Worm (Caenorhabditis elegans) whole organism, early embryonic: ENCODE data around the gene him-4.

Source experiments
- B0310.2 ChIP-seq: sonication (generic microtip); optimal IDR thresholded peaks from 2 replicates; lab custom pipeline; 2016; ENCODE audit warnings: mild to moderate bottlenecking, missing genetic modification characterization, missing compliant biosample characterization
- F13C5.2 ChIP-seq: sonication (generic microtip); optimal IDR thresholded peaks from 2 replicates; lab custom pipeline; 2017; ENCODE audit warnings: mild to moderate bottlenecking, missing genetic modification characterization, inconsistent platforms, missing compliant biosample characterization
- aly-1 ChIP-seq: sonication (generic microtip); optimal IDR thresholded peaks from 2 replicates; lab custom pipeline; 2016; ENCODE audit warnings: missing genetic modification characterization, missing compliant biosample characterization
- ama-1 ChIP-seq: fragments of 150-350 bp; optimal IDR thresholded peaks from 2 replicates; lab custom pipeline; 2014
- ceh-13 ChIP-seq: fragments of 200-800 bp; sonication (Bioruptor generic); optimal IDR thresholded peaks from 2 replicates; lab custom pipeline; 2018; ENCODE audit warnings: mild to moderate bottlenecking, missing genetic modification characterization, missing compliant biosample characterization
- ceh-36 ChIP-seq: sonication (generic microtip); optimal IDR thresholded peaks from 2 replicates; lab custom pipeline; 2016; ENCODE audit warnings: missing genetic modification characterization, inconsistent platforms, missing compliant biosample characterization
- ets-7 ChIP-seq: sonication (generic microtip); optimal IDR thresholded peaks from 2 replicates; lab custom pipeline; 2016; ENCODE audit warnings: missing genotype, missing genetic modification characterization, missing compliant biosample characterization
- flt-1 ChIP-seq: fragments of 200-800 bp; sonication (Bioruptor generic); IDR thresholded peaks from 2 replicates; pipeline ENCODE4 v1.3.6; 2022; ENCODE audit warnings: missing genetic modification characterization, missing compliant biosample characterization
- hmbx-1 ChIP-seq: sonication (generic microtip); optimal IDR thresholded peaks from 2 replicates; lab custom pipeline; 2016; ENCODE audit warnings: mild to moderate bottlenecking, missing genetic modification characterization, missing compliant biosample characterization
- hmg-4 ChIP-seq: fragments of 200-800 bp; sonication (Bioruptor generic); optimal IDR thresholded peaks from 2 replicates; lab custom pipeline; 2018; ENCODE audit warnings: mild to moderate bottlenecking, missing genetic modification characterization, missing compliant biosample characterization
- hnd-1 ChIP-seq: sonication (generic microtip); optimal IDR thresholded peaks from 2 replicates; lab custom pipeline; 2016; ENCODE audit warnings: missing genetic modification characterization, missing compliant biosample characterization
- pes-1 ChIP-seq: fragments of 200-800 bp; sonication (Bioruptor generic); IDR thresholded peaks from 2 replicates; pipeline ENCODE4 v1.3.6; 2022; ENCODE audit warnings: missing genetic modification reagents, missing genetic modification characterization, missing compliant biosample characterization
- scrt-1 ChIP-seq: fragments of 200-800 bp; sonication (Bioruptor generic); IDR thresholded peaks from 2 replicates; pipeline ENCODE4 v1.3.6; 2022; ENCODE audit warnings: missing genetic modification characterization, missing compliant biosample characterization
- sea-1 ChIP-seq: fragments of 200-800 bp; sonication (Bioruptor generic); conservative IDR thresholded peaks from 2 replicates; pipeline ENCODE4 v1.3.6; 2022; ENCODE audit warnings: missing genetic modification characterization, missing compliant biosample characterization
- tbx-11 ChIP-seq: fragments of 200-800 bp; sonication (Bioruptor generic); IDR thresholded peaks from 2 replicates; pipeline ENCODE4 v1.3.6; 2022; ENCODE audit warnings: missing genetic modification characterization, missing compliant biosample characterization
- tbx-37 ChIP-seq: fragments of 200-800 bp; sonication (Bioruptor generic); conservative IDR thresholded peaks from 2 replicates; pipeline ENCODE4 v1.3.6; 2022; ENCODE audit warnings: missing genetic modification reagents, missing genetic modification characterization, missing compliant biosample characterization
- tra-4 ChIP-seq: sonication (generic microtip); optimal IDR thresholded peaks from 2 replicates; lab custom pipeline; 2017; ENCODE audit warnings: missing genetic modification characterization, missing compliant biosample characterization

Gene him-4

DNA sequence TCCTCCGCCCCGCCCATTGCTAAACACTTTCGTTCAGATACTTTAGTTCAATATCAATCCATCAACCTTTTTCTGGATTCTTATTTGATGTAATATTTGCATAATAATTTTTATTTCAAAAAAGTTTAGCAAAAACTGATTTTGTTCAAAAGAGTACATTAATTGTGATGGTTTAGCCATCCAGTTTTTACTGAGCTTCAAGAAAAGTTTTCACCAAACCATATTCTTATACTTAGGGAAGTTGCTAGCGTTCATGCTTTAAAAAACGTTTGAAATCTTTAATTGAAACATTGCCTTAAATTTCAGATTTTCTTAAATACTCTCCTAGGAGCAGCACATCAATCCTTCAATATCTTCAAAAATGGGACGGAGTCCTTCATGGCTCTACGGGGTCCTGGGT, at the start of gene him-4:
Gene him-4, plus strand, starts transcription at position 301 of the 400 bp plus-strand sequence.
- TF ChIP-seq tbx-37 (GFP tag; lab: Robert Waterston, UW) (no peak), aly-1 (tag; lab: Kevin White, UChicago) (no peak)

DNA sequence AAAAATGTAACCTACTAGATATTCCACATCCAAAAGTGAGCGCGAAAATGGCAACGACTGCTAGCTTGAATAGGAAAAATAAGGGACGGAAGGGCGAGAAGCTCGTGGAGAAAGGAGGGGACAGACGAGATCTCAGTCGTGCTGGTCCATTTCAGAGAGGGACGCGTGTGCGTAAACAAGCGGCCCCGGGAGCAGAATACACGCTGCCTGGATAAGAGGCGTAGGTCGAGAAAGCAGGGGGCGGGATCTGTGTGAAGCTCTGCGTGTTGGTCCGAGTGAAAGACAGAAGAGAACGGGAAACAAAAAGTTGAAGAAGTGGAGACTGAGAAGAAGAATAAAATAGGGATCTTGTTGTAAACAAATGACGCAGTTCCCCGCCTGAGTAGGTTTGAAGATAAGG, 48.8 kb upstream of the him-4 start, which contains the start of gene T14B1.1:
Gene T14B1.1, minus strand, starts transcription at position 170 of the 400 bp plus-strand sequence.
- TF ChIP-seq F13C5.2 (peak; percentile 1), aly-1 (tag; lab: Kevin White, UChicago) (no peak)

DNA sequence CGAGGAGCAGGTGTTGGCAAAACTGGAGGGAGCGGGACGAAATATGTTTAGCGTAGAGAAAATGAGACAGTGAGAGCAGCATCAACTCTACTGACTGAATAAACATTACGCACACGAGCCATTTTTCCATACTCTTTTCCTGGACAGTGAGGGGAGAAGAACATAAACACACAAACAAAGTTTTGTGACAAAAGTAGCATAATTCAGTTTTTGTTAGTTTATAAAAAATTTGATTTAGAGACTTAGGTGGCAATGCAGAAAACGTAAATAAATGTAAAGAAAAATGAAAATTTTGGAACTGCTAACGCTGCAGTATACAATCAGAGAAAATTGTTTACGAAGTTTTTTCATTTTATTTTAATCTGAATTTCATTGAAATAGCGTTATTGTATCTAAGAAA, 44.1 kb upstream of the him-4 start:
- TF ChIP-seq B0310.2 (tag; lab: Kevin White, UChicago) = no peak
- no peak for TF ChIP-seq pes-1 (GFP tag; lab: Robert Waterston, UW)
- no peak for TF ChIP-seq hmg-4 (GFP tag; lab: Kevin White, UChicago)
- no peak for TF ChIP-seq tra-4 (tag; lab: Kevin White, UChicago)
- TF ChIP-seq ceh-13 (GFP tag; lab: Kevin White, UChicago) = no peak
- TF ChIP-seq tbx-11 = no peak
- no peak for TF ChIP-seq ets-7 (tag; lab: Kevin White, UChicago)
- TF ChIP-seq aly-1 (tag; lab: Kevin White, UChicago) = no peak
- TF ChIP-seq tbx-37 (GFP tag; lab: Robert Waterston, UW) = no peak

DNA sequence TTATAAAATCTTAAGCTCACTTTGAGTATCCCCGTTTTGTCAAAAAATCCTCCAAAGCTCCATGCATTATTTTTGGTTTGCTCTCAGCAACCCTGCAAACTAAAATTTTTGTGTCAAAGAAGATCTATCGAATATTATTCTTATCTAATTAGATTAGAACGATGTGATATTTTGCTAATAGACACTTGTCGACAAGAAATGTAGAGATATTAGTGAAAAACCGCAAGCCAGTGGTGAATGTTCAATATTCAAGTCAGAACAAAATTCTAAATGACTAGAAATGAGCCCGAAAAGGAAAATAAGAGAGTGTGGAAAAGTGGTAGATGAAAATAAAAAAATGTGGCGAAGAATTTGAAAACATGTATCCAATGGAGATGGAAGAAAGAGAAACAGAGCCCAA, 42.6 kb upstream of the him-4 start, which contains the start of gene C43C3.4:
Gene C43C3.4, minus strand, starts transcription at position 101 of the 400 bp plus-strand sequence.
- TF ChIP-seq pes-1 (GFP tag; lab: Robert Waterston, UW) = no peak
- no peak for TF ChIP-seq hnd-1 (tag; lab: Kevin White, UChicago)
- no peak for TF ChIP-seq flt-1 (GFP tag; lab: Robert Waterston, UW)
- no peak for TF ChIP-seq ama-1 (lab: Kevin White, UChicago)
- no peak for TF ChIP-seq hmbx-1 (tag; lab: Kevin White, UChicago)
- no peak for TF ChIP-seq B0310.2 (tag; lab: Kevin White, UChicago)
- no peak for TF ChIP-seq tra-4 (tag; lab: Kevin White, UChicago)
- TF ChIP-seq ceh-13 (GFP tag; lab: Kevin White, UChicago) = no peak
- no peak for TF ChIP-seq tbx-37 (GFP tag; lab: Robert Waterston, UW)
- no peak for TF ChIP-seq aly-1 (tag; lab: Kevin White, UChicago)
- no peak for TF ChIP-seq F13C5.2
- TF ChIP-seq sea-1 = no peak
- TF ChIP-seq tbx-11 = no peak
- TF ChIP-seq ets-7 (tag; lab: Kevin White, UChicago) = no peak

DNA sequence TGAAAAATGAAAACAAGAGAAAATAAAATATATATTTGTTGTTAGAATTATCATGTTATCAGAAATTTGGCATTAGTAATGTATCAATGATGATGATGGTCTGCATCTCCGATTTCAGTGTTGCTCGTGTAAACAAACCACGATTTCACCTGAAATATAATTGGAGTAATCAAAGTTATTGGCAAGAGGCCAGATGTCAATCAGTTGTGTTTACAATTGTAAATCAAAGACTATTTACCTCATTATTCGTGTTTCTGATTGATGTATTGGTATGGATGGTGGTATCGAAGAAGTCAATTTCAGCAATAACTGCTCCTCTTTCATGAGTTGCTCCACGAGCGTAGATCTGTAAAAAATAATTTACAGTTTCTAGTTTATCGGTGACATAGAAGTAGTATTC, 41.4 kb upstream of the him-4 start:
- no peak for TF ChIP-seq aly-1 (tag; lab: Kevin White, UChicago)
- no peak for TF ChIP-seq sea-1

DNA sequence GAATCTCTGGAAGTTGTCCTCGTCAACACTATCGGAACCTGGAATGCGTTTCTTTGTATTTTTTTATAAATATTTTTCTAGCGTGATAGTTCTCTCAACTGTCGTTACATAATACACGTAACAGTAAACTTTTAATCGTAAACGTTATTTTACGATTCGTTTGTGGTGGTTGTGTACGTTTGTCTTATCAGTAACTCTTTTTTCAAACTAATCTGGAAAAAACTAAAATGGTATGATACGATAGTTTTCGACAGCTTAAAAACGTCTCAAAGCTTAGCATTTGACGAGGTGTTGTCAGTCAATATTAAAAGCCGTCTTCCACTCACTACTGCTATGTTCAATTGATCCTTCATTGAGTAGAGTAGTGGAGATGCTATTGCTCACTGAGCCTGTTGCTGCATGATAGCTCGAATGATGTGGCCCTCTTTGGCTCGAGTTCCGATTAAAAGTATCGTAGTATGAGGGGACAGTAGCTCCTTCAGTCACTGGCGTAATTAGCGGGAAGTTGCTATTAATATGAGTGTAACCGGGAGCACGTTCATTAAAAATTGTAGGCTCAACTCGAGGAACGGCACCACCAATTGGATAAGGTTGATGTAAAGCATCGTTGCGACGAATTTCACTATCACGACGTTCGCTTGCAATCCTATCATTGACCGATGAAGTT, 40.4 kb upstream of the him-4 start:
- no peak for TF ChIP-seq B0310.2 (tag; lab: Kevin White, UChicago)
- TF ChIP-seq tbx-11 = no peak

DNA sequence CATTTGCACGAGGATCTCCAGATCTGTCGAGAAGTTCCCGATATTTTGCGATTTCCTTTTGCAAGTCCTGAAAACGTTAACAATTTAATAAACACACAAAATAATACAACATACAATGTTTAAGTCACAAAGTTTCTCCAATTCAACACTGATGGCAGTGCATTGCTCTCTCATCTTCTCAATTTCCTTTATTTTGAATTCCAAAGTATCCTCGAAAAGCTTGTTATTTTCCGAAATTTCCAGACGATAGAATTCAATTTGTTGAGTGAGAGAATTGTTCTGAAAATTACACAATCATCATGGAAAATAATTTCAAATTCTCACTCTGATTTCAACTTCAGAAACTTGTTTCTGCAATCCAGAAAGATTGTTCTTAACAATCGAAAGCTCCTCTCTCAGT, 39.4 kb upstream of the him-4 start:
- TF ChIP-seq aly-1 (tag; lab: Kevin White, UChicago) (no peak), F13C5.2 (no peak), B0310.2 (tag; lab: Kevin White, UChicago) (no peak), sea-1 (no peak), tbx-11 (no peak), ceh-36 (tag; lab: Kevin White, UChicago) (no peak), tra-4 (tag; lab: Kevin White, UChicago) (no peak), flt-1 (GFP tag; lab: Robert Waterston, UW) (no peak), ets-7 (tag; lab: Kevin White, UChicago) (no peak), ceh-13 (GFP tag; lab: Kevin White, UChicago) (no peak), hmg-4 (GFP tag; lab: Kevin White, UChicago) (no peak), scrt-1 (GFP tag; lab: Robert Waterston, UW) (no peak), ama-1 (lab: Kevin White, UChicago) (no peak), hmbx-1 (tag; lab: Kevin White, UChicago) (no peak), pes-1 (GFP tag; lab: Robert Waterston, UW) (no peak), tbx-37 (GFP tag; lab: Robert Waterston, UW) (no peak)

DNA sequence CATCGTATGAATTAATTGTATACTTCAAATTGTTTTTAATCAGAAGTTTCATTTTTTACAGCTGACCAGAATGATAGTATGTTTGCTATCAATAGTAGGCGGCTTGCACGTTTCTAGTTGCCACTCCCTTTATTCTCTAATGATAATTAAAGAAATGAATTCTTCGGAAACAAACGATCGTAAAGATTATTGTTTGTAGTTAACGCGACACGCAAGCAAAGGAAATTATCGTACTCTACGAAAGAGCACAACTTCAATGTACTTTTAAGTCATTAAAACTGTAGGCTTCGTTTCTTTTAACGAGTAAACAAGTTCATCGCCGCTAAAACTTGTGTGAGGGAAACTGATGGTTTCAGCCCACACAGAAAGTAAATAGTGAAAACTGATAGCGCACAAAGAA, 37.9 kb upstream of the him-4 start:
- TF ChIP-seq tbx-37 (GFP tag; lab: Robert Waterston, UW) = no peak
- TF ChIP-seq aly-1 (tag; lab: Kevin White, UChicago) = no peak
- TF ChIP-seq hmg-4 (GFP tag; lab: Kevin White, UChicago) = no peak
- no peak for TF ChIP-seq F13C5.2
- no peak for TF ChIP-seq ets-7 (tag; lab: Kevin White, UChicago)
- no peak for TF ChIP-seq ceh-13 (GFP tag; lab: Kevin White, UChicago)
- TF ChIP-seq hnd-1 (tag; lab: Kevin White, UChicago) = no peak
- TF ChIP-seq B0310.2 (tag; lab: Kevin White, UChicago) = no peak
- no peak for TF ChIP-seq tra-4 (tag; lab: Kevin White, UChicago)
- TF ChIP-seq sea-1 = no peak
- no peak for TF ChIP-seq pes-1 (GFP tag; lab: Robert Waterston, UW)
- TF ChIP-seq scrt-1 (GFP tag; lab: Robert Waterston, UW) = no peak
- no peak for TF ChIP-seq flt-1 (GFP tag; lab: Robert Waterston, UW)
- TF ChIP-seq hmbx-1 (tag; lab: Kevin White, UChicago) = no peak
- TF ChIP-seq ama-1 (lab: Kevin White, UChicago) = no peak
- TF ChIP-seq ceh-36 (tag; lab: Kevin White, UChicago) = no peak
- no peak for TF ChIP-seq tbx-11
